Fruit fly (Drosophila melanogaster) whole organism, prepupa: ENCODE results near the gene Zcchc7.

ENCODE experiments used
- Blimp-1 ChIP-seq: fragments of 200-800 bp; sonication (Bioruptor generic); optimal IDR thresholded peaks from 3 replicates; lab custom pipeline; 2017; ENCODE audit warnings: missing biosample characterization, missing genetic modification characterization, mild to moderate bottlenecking, moderate library complexity, missing genetic modification reagents
- CG10669 ChIP-seq: fragments of 200-800 bp; sonication (Bioruptor generic); optimal IDR thresholded peaks from 3 replicates; lab custom pipeline; 2018; ENCODE audit warnings: missing biosample characterization, mild to moderate bottlenecking, missing genetic modification characterization, moderate library complexity
- CG11294 ChIP-seq: fragments of 200-800 bp; sonication (Bioruptor generic); IDR thresholded peaks from 2 replicates; pipeline ENCODE4 v1.3.6; 2022; ENCODE audit warnings: missing biosample characterization, missing genetic modification characterization
- CG11902 ChIP-seq: fragments of 200-800 bp; sonication (Bioruptor generic); optimal IDR thresholded peaks from 3 replicates; lab custom pipeline; 2016; ENCODE audit warnings: missing biosample characterization, missing genetic modification characterization
- CG15336 ChIP-seq: fragments of 200-800 bp; sonication (Bioruptor generic); IDR thresholded peaks from 2 replicates; pipeline ENCODE4 v1.3.6; 2022; ENCODE audit warnings: missing biosample characterization, missing genetic modification characterization
- CG1621 ChIP-seq: fragments of 200-800 bp; sonication (Bioruptor generic); optimal IDR thresholded peaks from 3 replicates; lab custom pipeline; 2018; ENCODE audit warnings: missing biosample characterization, mild to moderate bottlenecking, missing genetic modification characterization
- CG16779 ChIP-seq: fragments of 200-800 bp; sonication (Bioruptor generic); optimal IDR thresholded peaks from 3 replicates; lab custom pipeline; 2017; ENCODE audit warnings: missing biosample characterization, mild to moderate bottlenecking, missing genetic modification characterization
- CG3032 ChIP-seq: fragments of 200-800 bp; optimal IDR thresholded peaks from 2 replicates; lab custom pipeline; 2019; ENCODE audit warnings: missing biosample characterization, mild to moderate bottlenecking, missing genetic modification characterization, moderate library complexity
- CG34406 ChIP-seq: fragments of 200-800 bp; sonication (Bioruptor generic); optimal IDR thresholded peaks from 3 replicates; lab custom pipeline; 2016; ENCODE audit warnings: missing biosample characterization, missing genetic modification characterization
- CG3919 ChIP-seq: fragments of 200-800 bp; sonication (Bioruptor generic); optimal IDR thresholded peaks from 3 replicates; lab custom pipeline; 2016; ENCODE audit warnings: missing biosample characterization, missing genetic modification characterization
- CG4318 ChIP-seq: fragments of 200-800 bp; sonication (Bioruptor generic); optimal IDR thresholded peaks from 3 replicates; lab custom pipeline; 2017; ENCODE audit warnings: missing biosample characterization, mild to moderate bottlenecking, missing genetic modification characterization
- CG6163 ChIP-seq: fragments of 200-800 bp; sonication (Bioruptor generic); IDR thresholded peaks from 3 replicates; pipeline ENCODE4 v1.3.6; 2022; ENCODE audit warnings: missing biosample characterization, missing genetic modification characterization
- CG6276 ChIP-seq: fragments of 200-800 bp; sonication (Bioruptor generic); optimal IDR thresholded peaks from 2 replicates; lab custom pipeline; 2017; ENCODE audit warnings: missing biosample characterization, mild to moderate bottlenecking, missing genetic modification characterization
- CG6792 ChIP-seq: fragments of 200-800 bp; sonication (Bioruptor generic); optimal IDR thresholded peaks from 3 replicates; lab custom pipeline; 2016; ENCODE audit warnings: missing biosample characterization, missing genetic modification characterization
- CG6808 ChIP-seq: fragments of 200-800 bp; sonication (Bioruptor generic); optimal IDR thresholded peaks from 3 replicates; lab custom pipeline; 2017; ENCODE audit warnings: missing biosample characterization, missing genetic modification characterization, mild to moderate bottlenecking, moderate library complexity, missing genetic modification reagents
- CG6854 ChIP-seq: fragments of 200-800 bp; sonication (Bioruptor generic); optimal IDR thresholded peaks from 2 replicates; lab custom pipeline; 2017; ENCODE audit warnings: missing biosample characterization, mild to moderate bottlenecking, missing genetic modification characterization
- CG7368 ChIP-seq: fragments of 200-800 bp; sonication (Bioruptor generic); optimal IDR thresholded peaks from 3 replicates; lab custom pipeline; 2016; ENCODE audit warnings: missing biosample characterization, missing genetic modification characterization
- CG8119 ChIP-seq: fragments of 200-800 bp; sonication (Bioruptor generic); IDR thresholded peaks from 3 replicates; pipeline ENCODE4 v1.3.6; 2022; ENCODE audit warnings: missing biosample characterization, missing genetic modification characterization
- CG8319 ChIP-seq: fragments of 200-800 bp; sonication (Bioruptor generic); optimal IDR thresholded peaks from 3 replicates; lab custom pipeline; 2016; ENCODE audit warnings: missing biosample characterization, missing genetic modification characterization
- CG9139 ChIP-seq: fragments of 200-800 bp; sonication (Bioruptor generic); optimal IDR thresholded peaks from 3 replicates; lab custom pipeline; 2017; ENCODE audit warnings: missing biosample characterization, mild to moderate bottlenecking, missing genetic modification characterization
- Eip75B ChIP-seq: fragments of 200-800 bp; sonication (Bioruptor generic); optimal IDR thresholded peaks from 3 replicates; lab custom pipeline; 2016; ENCODE audit warnings: missing biosample characterization, missing genetic modification characterization
- Eip93F ChIP-seq: fragments of 200-800 bp; sonication (Bioruptor generic); optimal IDR thresholded peaks from 2 replicates; lab custom pipeline; 2016; ENCODE audit warnings: missing biosample characterization, mild to moderate bottlenecking, missing genetic modification characterization
- Ets21C ChIP-seq: fragments of 200-800 bp; sonication (Bioruptor generic); optimal IDR thresholded peaks from 3 replicates; lab custom pipeline; 2016; ENCODE audit warnings: missing biosample characterization, missing genetic modification characterization
- Gug ChIP-seq: fragments of 200-800 bp; sonication (Bioruptor generic); IDR thresholded peaks from 2 replicates; pipeline ENCODE4 v1.3.6; 2022; ENCODE audit warnings: missing biosample characterization, missing genetic modification characterization
- Hr38 ChIP-seq: sonication (Bioruptor generic); optimal IDR thresholded peaks from 2 replicates; lab custom pipeline; 2016; ENCODE audit warnings: missing biosample characterization, missing genetic modification characterization
- Hr4 ChIP-seq: fragments of 200-800 bp; sonication (Bioruptor generic); optimal IDR thresholded peaks from 3 replicates; lab custom pipeline; 2016; ENCODE audit warnings: missing biosample characterization, missing genetic modification characterization
- Lpt ChIP-seq: fragments of 200-800 bp; sonication (Bioruptor generic); optimal IDR thresholded peaks from 3 replicates; lab custom pipeline; 2016; ENCODE audit warnings: missing biosample characterization, missing genetic modification characterization
- Met ChIP-seq: fragments of 200-800 bp; sonication (Bioruptor generic); optimal IDR thresholded peaks from 3 replicates; lab custom pipeline; 2016; ENCODE audit warnings: missing biosample characterization, missing genetic modification characterization
- OdsH ChIP-seq: fragments of 200-800 bp; sonication (Bioruptor generic); optimal IDR thresholded peaks from 3 replicates; lab custom pipeline; 2016; ENCODE audit warnings: missing biosample characterization, missing genetic modification characterization
- Smox ChIP-seq: fragments of 200-800 bp; sonication (Bioruptor generic); optimal IDR thresholded peaks from 3 replicates; lab custom pipeline; 2016; ENCODE audit warnings: missing biosample characterization, missing genetic modification characterization
- Sox102F ChIP-seq: fragments of 200-800 bp; sonication (Bioruptor generic); optimal IDR thresholded peaks from 2 replicates; lab custom pipeline; 2016; ENCODE audit warnings: missing biosample characterization, mild to moderate bottlenecking, missing genetic modification characterization
- Sox14 ChIP-seq: fragments of 200-800 bp; sonication (Bioruptor generic); optimal IDR thresholded peaks from 3 replicates; lab custom pipeline; 2016; ENCODE audit warnings: missing biosample characterization, missing genetic modification characterization
- achi ChIP-seq: fragments of 200-800 bp; sonication (Bioruptor generic); optimal IDR thresholded peaks from 3 replicates; lab custom pipeline; 2016; ENCODE audit warnings: missing biosample characterization, missing genetic modification characterization
- cyc ChIP-seq: fragments of 200-800 bp; sonication (Bioruptor generic); optimal IDR thresholded peaks from 3 replicates; lab custom pipeline; 2016; ENCODE audit warnings: missing biosample characterization, missing genetic modification characterization
- dac ChIP-seq: fragments of 200-800 bp; sonication (Bioruptor generic); optimal IDR thresholded peaks from 2 replicates; lab custom pipeline; 2017; ENCODE audit warnings: missing biosample characterization, mild to moderate bottlenecking, missing genetic modification characterization
- dsx ChIP-seq: fragments of 200-800 bp; optimal IDR thresholded peaks from 3 replicates; lab custom pipeline; 2019; ENCODE audit warnings: missing biosample characterization, mild to moderate bottlenecking, missing genetic modification characterization, moderate library complexity; ENCODE audit not compliant: poor library complexity, severe bottlenecking
- eg ChIP-seq: fragments of 200-800 bp; sonication (Bioruptor generic); IDR thresholded peaks from 3 replicates; pipeline ENCODE4 v1.3.6; 2022; ENCODE audit warnings: missing biosample characterization, missing genetic modification characterization
- esn ChIP-seq: fragments of 200-800 bp; sonication (Bioruptor generic); optimal IDR thresholded peaks from 2 replicates; lab custom pipeline; 2016; ENCODE audit warnings: missing biosample characterization, mild to moderate bottlenecking, missing genetic modification characterization, moderate library complexity
- fd59A ChIP-seq: fragments of 200-800 bp; sonication (Bioruptor generic); optimal IDR thresholded peaks from 2 replicates; lab custom pipeline; 2017; ENCODE audit warnings: missing biosample characterization, mild to moderate bottlenecking, missing genetic modification characterization, missing genetic modification reagents
- fkh ChIP-seq: fragments of 200-800 bp; sonication (Bioruptor generic); optimal IDR thresholded peaks from 3 replicates; lab custom pipeline; 2017; ENCODE audit warnings: missing biosample characterization, mild to moderate bottlenecking, missing genetic modification characterization, moderate library complexity
- lz ChIP-seq: fragments of 200-800 bp; sonication (Bioruptor generic); optimal IDR thresholded peaks from 3 replicates; lab custom pipeline; 2016; ENCODE audit warnings: missing biosample characterization, missing genetic modification characterization
- net ChIP-seq: fragments of 200-800 bp; sonication (Bioruptor generic); optimal IDR thresholded peaks from 3 replicates; lab custom pipeline; 2016; ENCODE audit warnings: missing biosample characterization, missing genetic modification characterization
- pdm3 ChIP-seq: fragments of 200-800 bp; sonication (Bioruptor generic); optimal IDR thresholded peaks from 3 replicates; lab custom pipeline; 2016; ENCODE audit warnings: missing biosample characterization, missing genetic modification characterization
- spab ChIP-seq: fragments of 200-800 bp; sonication (Bioruptor generic); optimal IDR thresholded peaks from 2 replicates; lab custom pipeline; 2017; ENCODE audit warnings: missing biosample characterization, mild to moderate bottlenecking, missing genetic modification characterization, missing genetic modification reagents
- ss ChIP-seq, 2 experiments: fragments of 200-800 bp; sonication (Bioruptor generic); optimal IDR thresholded peaks; 2 replicates in 1 of 2; 3 replicates in 1 of 2; lab custom pipeline; 2017 to 2018; ENCODE audit warnings: mild to moderate bottlenecking in 2 of 2, missing biosample characterization in 2 of 2, missing genetic modification characterization in 2 of 2, moderate library complexity in 1 of 2
- svp ChIP-seq: fragments of 200-800 bp; sonication (Bioruptor generic); peaks from one replicate; lab custom pipeline; 2016; ENCODE audit warnings: missing biosample characterization, missing genetic modification characterization
- topi ChIP-seq: fragments of 200-800 bp; sonication (Bioruptor generic); optimal IDR thresholded peaks from 3 replicates; lab custom pipeline; 2016; ENCODE audit warnings: missing biosample characterization, missing genetic modification characterization
- vri ChIP-seq: fragments of 200-800 bp; sonication (Bioruptor generic); optimal IDR thresholded peaks from 3 replicates; lab custom pipeline; 2016; ENCODE audit warnings: missing biosample characterization, mild to moderate bottlenecking, missing genetic modification characterization

The Zcchc7 gene

dm6 chr3L:16844920-16845573, at the start of gene Zcchc7, which contains the start of gene kud (continued):
- TF ChIP-seq Met (GFP tag; lab: Kevin White, UChicago) (no peak), Ets21C (GFP tag; lab: Kevin White, UChicago) (no peak), spab (peak; percentile 32), CG9139 (GFP tag; lab: Kevin White, UChicago) (no peak), CG3032 (peak; percentile 77), esn (GFP tag; lab: Kevin White, UChicago) (peak; percentile 71), lz (GFP tag; lab: Kevin White, UChicago) (peak; percentile 78), pdm3 (GFP tag; lab: Kevin White, UChicago) (no peak)

DNA sequence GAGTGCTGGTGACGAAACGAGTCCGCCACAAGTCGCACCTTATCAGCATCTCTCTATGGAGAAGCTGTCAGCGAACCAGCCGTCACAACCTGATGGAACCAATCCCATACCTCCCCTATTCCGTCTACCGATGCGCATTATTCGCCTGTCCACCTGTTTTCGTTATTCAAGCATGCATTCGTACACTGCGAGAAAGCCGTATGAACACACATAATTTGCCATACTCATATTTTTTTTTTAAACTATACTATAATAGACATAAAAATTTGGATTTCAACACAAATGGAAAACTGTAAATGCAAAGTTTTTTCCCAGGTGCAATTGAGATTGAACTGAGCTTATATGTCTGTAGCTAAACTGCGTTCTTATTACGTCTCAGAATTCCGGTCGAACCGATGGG, 48.6 kb upstream of the Zcchc7 start:
- TF ChIP-seq CG3919 (no peak), dsx (GFP tag; lab: Kevin White, UChicago) (no peak), Hr38 (GFP tag; lab: Kevin White, UChicago) (no peak), lz (GFP tag; lab: Kevin White, UChicago) (peak; percentile 73), CG9139 (GFP tag; lab: Kevin White, UChicago) (no peak), Lpt (GFP tag; lab: Kevin White, UChicago) (no peak), CG34406 (GFP tag; lab: Kevin White, UChicago) (peak; percentile 77), CG10669 (no peak), CG11294 (GFP tag; lab: Robert Waterston, UW) (0 out of 2 replicates have a peak, but pooled peaks have one; percentile 14), OdsH (no peak), topi (GFP tag; lab: Kevin White, UChicago) (no peak), spab (no peak), fkh (GFP tag; lab: Kevin White, UChicago) (no peak), cyc (GFP tag; lab: Kevin White, UChicago) (peak; percentile 47), CG6276 (GFP tag; lab: Kevin White, UChicago) (no peak), vri (GFP tag; lab: Kevin White, UChicago) (peak; percentile 83), Sox14 (peak; percentile 78), dac (no peak), Gug (GFP tag; lab: Robert Waterston, UW) (peak; percentile 56), CG7368 (GFP tag; lab: Kevin White, UChicago) (no peak), esn (GFP tag; lab: Kevin White, UChicago) (peak; percentile 82), CG4318 (GFP tag; lab: Kevin White, UChicago) (no peak), CG8119 (GFP tag; lab: Robert Waterston, UW) (peak; percentile 78), CG8319 (GFP tag; lab: Kevin White, UChicago) (peak; percentile 25), CG16779 (tag; lab: Kevin White, UChicago) (peak; percentile 8), fd59A (GFP tag; lab: Kevin White, UChicago) (peak; percentile 17), eg (GFP tag; lab: Robert Waterston, UW) (peak; percentile 71; the same call in 2 of the 3 replicates), net (GFP tag; lab: Kevin White, UChicago) (peak; percentile 82), Blimp-1 (peak; percentile 16), ss (GFP tag; optimal IDR thresholded peaks at IDR 0.05; lab: Kevin White, UChicago) (no peak), CG11902 (peak; percentile 47), CG6792 (GFP tag; lab: Kevin White, UChicago) (peak; percentile 73), CG6854 (no peak), CG6808 (no peak), Sox102F (GFP tag; lab: Kevin White, UChicago) (peak; percentile 84), Smox (GFP tag; lab: Kevin White, UChicago) (no peak), CG15336 (GFP tag; lab: Robert Waterston, UW) (peak; percentile 81), achi (GFP tag; lab: Kevin White, UChicago) (no peak), svp (GFP tag; lab: Kevin White, UChicago) (peak; percentile 87), CG6163 (peak; percentile 77), Eip93F (peak; percentile 5), Hr4 (GFP tag; lab: Kevin White, UChicago) (peak; percentile 75), Ets21C (GFP tag; lab: Kevin White, UChicago) (peak; percentile 47), Eip75B (GFP tag; lab: Kevin White, UChicago) (no peak), CG1621 (tag; lab: Kevin White, UChicago) (no peak), pdm3 (GFP tag; lab: Kevin White, UChicago) (peak; percentile 78)
